Worm (Caenorhabditis elegans) whole organism, L4 larva: ENCODE results near the gene nhr-121.

Experiments used
- ZK546.5 ChIP-seq, 2 experiments: sonication (generic microtip); optimal IDR thresholded peaks; 2 replicates each; lab custom pipeline; 2017; ENCODE audit warnings: missing biosample characterization in 2 of 2, missing genetic modification characterization in 2 of 2
- lir-3 ChIP-seq: sonication (generic microtip); optimal IDR thresholded peaks from 2 replicates; lab custom pipeline; 2016; ENCODE audit warnings: mild to moderate bottlenecking, missing genetic modification characterization, missing compliant biosample characterization
- nhr-111 ChIP-seq: fragments of 200-800 bp; sonication (Bioruptor generic); optimal IDR thresholded peaks from 2 replicates; lab custom pipeline; 2018; ENCODE audit warnings: mild to moderate bottlenecking, missing genetic modification characterization, missing compliant biosample characterization
- pqm-1 ChIP-seq: sonication (generic microtip); optimal IDR thresholded peaks from 2 replicates; lab custom pipeline; 2017; ENCODE audit warnings: missing biosample characterization, missing genetic modification characterization
- zip-11 ChIP-seq: fragments of 200-800 bp; sonication (Bioruptor generic); IDR thresholded peaks from 2 replicates; pipeline ENCODE4 v1.3.6; 2022; ENCODE audit warnings: missing genetic modification characterization, missing compliant biosample characterization

DNA sequence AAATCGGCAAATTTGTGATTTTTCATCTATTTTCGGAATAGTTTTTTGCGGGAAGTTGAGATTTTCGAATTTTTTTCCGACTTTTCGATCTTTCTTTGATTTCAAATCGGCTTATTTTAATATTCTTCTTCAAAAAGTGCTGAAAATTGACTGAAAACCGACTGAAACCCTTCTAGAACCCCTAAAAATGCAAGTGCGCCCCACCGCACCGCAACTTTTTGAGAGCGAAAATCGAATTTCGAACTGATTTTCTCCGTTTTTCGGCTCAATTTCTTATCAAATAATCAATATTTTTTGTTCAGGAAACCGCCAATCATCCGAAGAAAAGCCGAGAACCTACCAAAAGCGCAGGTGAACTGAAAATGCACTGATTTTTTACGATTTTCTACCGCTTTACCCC, 22.7 kb upstream of the nhr-121 start:
- TF ChIP-seq lir-3 (tag; lab: Kevin White, UChicago) (no peak), ZK546.5 (tag; optimal IDR thresholded peaks at IDR 0.05; lab: Kevin White, UChicago) (no peak), zip-11 (GFP tag; lab: Robert Waterston, UW) (no peak), nhr-111 (no peak), pqm-1 (no peak)
